Fruit fly (Drosophila melanogaster) whole organism, embryonic: Measurements from ENCODE around the gene eco.

Experiments
- MTF-1 ChIP-seq: fragments of 200-800 bp; sonication (Bioruptor generic); optimal IDR thresholded peaks from 2 replicates; lab custom pipeline; 2018; ENCODE audit warnings: missing biosample characterization, mild to moderate bottlenecking, missing genetic modification characterization, borderline replicate concordance
- bbx ChIP-seq: fragments of 200-800 bp; sonication (Bioruptor generic); IDR thresholded peaks from 2 replicates; pipeline ENCODE4 v1.3.6; 2022; ENCODE audit warnings: missing biosample characterization, missing genetic modification characterization; ENCODE audit not compliant: partially characterized antibody
- chif ChIP-seq, 2 experiments: fragments of 200-800 bp; sonication (Bioruptor generic); optimal IDR thresholded peaks; 3 replicates each; lab custom pipeline; 2016; ENCODE audit warnings: missing biosample characterization in 2 of 2, missing genetic modification characterization in 2 of 2
- crp ChIP-seq, 2 experiments: fragments of 200-800 bp; sonication (Bioruptor generic); optimal IDR thresholded peaks; 2 replicates in 1 of 2; 3 replicates in 1 of 2; lab custom pipeline; 2017; ENCODE audit warnings: missing biosample characterization in 2 of 2, missing genetic modification characterization in 2 of 2, mild to moderate bottlenecking in 1 of 2, moderate library complexity in 1 of 2
- eve ChIP-seq, 2 experiments: fragments of >200 bp; optimal IDR thresholded peaks; 2 replicates each; lab custom pipeline; 2017; ENCODE audit warnings: missing biosample characterization in 2 of 2, missing genetic modification characterization in 2 of 2
- peb ChIP-seq: fragments of 200-800 bp; sonication (Bioruptor generic); IDR thresholded peaks from 2 replicates; pipeline ENCODE4 v1.3.6; 2022; ENCODE audit warnings: missing biosample characterization, missing genetic modification characterization

dm6 chr3L:7367798-7368678 is 28.9 kb upstream of the eco start:
- TF ChIP-seq peb (GFP tag; lab: Robert Waterston, UW) (no peak), eve (GFP tag; optimal IDR thresholded peaks at IDR 0.05; lab: Kevin White, UChicago) (no peak), bbx (GFP tag; lab: Robert Waterston, UW) (no peak), MTF-1 (no peak), chif (GFP tag; optimal IDR thresholded peaks at IDR 0.05; lab: Kevin White, UChicago) (no peak), crp (GFP tag; optimal IDR thresholded peaks at IDR 0.05; lab: Kevin White, UChicago) (no peak)
